Fruit fly (Drosophila melanogaster) whole organism: ENCODE measurements around the gene TwdlF.

Source experiments
- CG8478 ChIP-seq: fragments of >200 bp; optimal IDR thresholded peaks from 2 replicates; lab custom pipeline; 2018; ENCODE audit warnings: inconsistent platforms
- Dll ChIP-seq: fragments of >200 bp; optimal IDR thresholded peaks from 2 replicates; lab custom pipeline; 2017
- pan ChIP-seq: fragments of >200 bp; optimal IDR thresholded peaks from 2 replicates; lab custom pipeline; 2017
- psq ChIP-seq: fragments of >200 bp; optimal IDR thresholded peaks from 2 replicates; lab custom pipeline; 2017
- usp ChIP-seq: fragments of >200 bp; optimal IDR thresholded peaks from 2 replicates; lab custom pipeline; 2017; ENCODE audit warnings: missing biosample characterization, missing genetic modification characterization, mixed read lengths

DNA sequence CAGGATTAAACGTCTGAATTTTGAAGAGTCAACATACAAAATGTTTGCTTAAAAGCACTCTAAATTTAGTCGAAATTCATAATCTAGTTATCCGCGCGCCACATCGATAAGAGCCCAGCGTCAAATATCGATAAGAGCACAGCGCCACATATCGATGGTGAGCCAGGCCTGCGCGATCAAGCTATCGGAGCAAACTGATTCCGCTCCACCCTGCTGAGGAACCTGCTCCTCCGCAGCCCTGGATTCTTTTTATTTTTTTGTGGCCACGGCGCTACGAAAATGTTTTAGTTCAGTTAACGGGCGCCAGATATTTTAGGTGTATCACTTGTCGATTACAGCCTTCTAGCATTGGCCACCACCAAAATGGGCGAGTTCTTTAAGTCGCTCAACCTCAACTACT, 26.0 kb upstream of the TwdlF start:
- TF ChIP-seq psq (lab: Kevin White, UChicago) (no peak), CG8478 (lab: Kevin White, UChicago) (no peak), pan (lab: Kevin White, UChicago) (no peak), usp (no peak), Dll (no peak)
